Worm (Caenorhabditis elegans): ENCODE results near the gene ceh-91.
A peak's percentile ranks its signal among the peaks of the same experiment; 100 is the strongest.

The ceh-91 gene

ce11 chrIII:11635000-11635399 lies 18.5 kb downstream of the ceh-91 start:
- TF ChIP-seq lin-40 (tag; optimal IDR thresholded peaks at IDR 0.05) (no peak), lag-1 (GFP tag; IDR thresholded peaks at IDR 0.05) (no peak), ztf-22 (GFP tag; optimal IDR thresholded peaks at IDR 0.05) (no peak), ztf-18 (tag; optimal IDR thresholded peaks at IDR 0.05) (no peak), gei-17 (GFP tag; optimal IDR thresholded peaks at IDR 0.05) (no peak), attf-6 (GFP tag; IDR thresholded peaks at IDR 0.05) (no peak), madf-6 (GFP tag; IDR thresholded peaks at IDR 0.05) (no peak), lir-1 (GFP tag; conservative IDR thresholded peaks at IDR 0.05) (no peak), mel-28 (tag; optimal IDR thresholded peaks at IDR 0.05; ENCODE audit: borderline replicate concordance) (no peak), F49E8.2 (tag; optimal IDR thresholded peaks at IDR 0.05; ENCODE audit: insufficient read depth) (no peak), dox-1 (GFP tag; IDR thresholded peaks at IDR 0.05) (no peak)

- TF ChIP-seq rec-8 (tag; optimal IDR thresholded peaks at IDR 0.05) (no peak), ztf-3 (GFP tag; optimal IDR thresholded peaks at IDR 0.05) (no peak), dpl-1 (GFP tag; optimal IDR thresholded peaks at IDR 0.05) (no peak), madf-3 (GFP tag; IDR thresholded peaks at IDR 0.05) (no peak), rcor-1 (GFP tag; IDR thresholded peaks at IDR 0.05) (no peak)
Measured at ce11 chrIII:11636740-11637139, 20.2 kb downstream of the ceh-91 start, which contains the start of gene tbx-33. Gene tbx-33 (minus strand): TSS chrIII:11636840.

- no peak for TF ChIP-seq egl-18 (GFP tag; IDR thresholded peaks at IDR 0.05)
- no peak for TF ChIP-seq gei-17 (GFP tag; optimal IDR thresholded peaks at IDR 0.05)
- no peak for TF ChIP-seq Y53F4B.3 (GFP tag; IDR thresholded peaks at IDR 0.05)
- no peak for TF ChIP-seq hrde-1 (tag; optimal IDR thresholded peaks at IDR 0.05; ENCODE audit: borderline replicate concordance)
- TF ChIP-seq lin-35 (GFP tag; optimal IDR thresholded peaks at IDR 0.05), result peak in 1 of 3 experiments; percentile 38
Measured at ce11 chrIII:11641347-11641746, 24.8 kb downstream of the ceh-91 start.

ce11 chrIII:11650152-11650551 lies 33.6 kb downstream of the ceh-91 start, which contains the start of gene faah-6:
Gene faah-6 (plus strand): TSS chrIII:11650452.
- TF ChIP-seq ets-4 (GFP tag; optimal IDR thresholded peaks at IDR 0.05), result no peak
- no peak for TF ChIP-seq sptf-2 (GFP tag; optimal IDR thresholded peaks at IDR 0.05)
- no peak for TF ChIP-seq nhr-90 (tag; optimal IDR thresholded peaks at IDR 0.05)
- no peak for TF ChIP-seq F39B2.1 (GFP tag; IDR thresholded peaks at IDR 0.05)
- TF ChIP-seq Y53F4B.3 (GFP tag; IDR thresholded peaks at IDR 0.05), result no peak
- no peak for TF ChIP-seq ama-1 (optimal IDR thresholded peaks at IDR 0.05)
- TF ChIP-seq ama-1 (GFP tag; optimal IDR thresholded peaks at IDR 0.05), result no peak
- TF ChIP-seq snpc-3.4 (tag; optimal IDR thresholded peaks at IDR 0.05), result no peak
- no peak for TF ChIP-seq ceh-40 (GFP tag; IDR thresholded peaks at IDR 0.05)

ce11 chrIII:11651430-11651829 lies 34.9 kb downstream of the ceh-91 start:
- TF ChIP-seq egrh-3 (GFP tag; IDR thresholded peaks at IDR 0.05) (peak; percentile 42; the same call in 1 of the 2 replicates), hlh-26 (GFP tag; conservative IDR thresholded peaks at IDR 0.05) (no peak), zfh-2 (GFP tag; conservative IDR thresholded peaks at IDR 0.05) (peak; percentile 78)

- TF ChIP-seq nfyb-1 (GFP tag; IDR thresholded peaks at IDR 0.05), result 0 out of 2 replicates have a peak, but pooled peaks have one; percentile 48
- TF ChIP-seq sptf-2 (GFP tag; optimal IDR thresholded peaks at IDR 0.05), result no peak
Measured at ce11 chrIII:11656389-11656788, 39.8 kb downstream of the ceh-91 start.
